Worm (Caenorhabditis elegans) whole organism, L2 larva: ENCODE measurements around the gene Y71H2AM.12.

ENCODE experiments used
- C34F6.9 ChIP-seq: fragments of 150-350 bp; optimal IDR thresholded peaks from 2 replicates; lab custom pipeline; 2014; ENCODE audit warnings: missing biosample characterization, missing genetic modification characterization
- F13H6.1 ChIP-seq: sonication (generic microtip); optimal IDR thresholded peaks from 2 replicates; lab custom pipeline; 2016; ENCODE audit warnings: missing genetic modification characterization, missing compliant biosample characterization
- R02D3.7 ChIP-seq: fragments of 150-350 bp; optimal IDR thresholded peaks from 2 replicates; lab custom pipeline; 2014; ENCODE audit warnings: missing biosample characterization, missing genetic modification characterization
- Y55F3AM.14 ChIP-seq: fragments of 200-800 bp; sonication (Bioruptor generic); optimal IDR thresholded peaks from 2 replicates; lab custom pipeline; 2018; ENCODE audit warnings: mild to moderate bottlenecking, missing genetic modification characterization, missing compliant biosample characterization
- ZK546.5 ChIP-seq: sonication (generic microtip); optimal IDR thresholded peaks from 2 replicates; lab custom pipeline; 2017; ENCODE audit warnings: missing biosample characterization, missing genetic modification characterization
- alr-1 ChIP-seq: fragments of 150-350 bp; optimal IDR thresholded peaks from 2 replicates; lab custom pipeline; 2014; ENCODE audit warnings: missing biosample characterization, missing genetic modification characterization
- aly-2 ChIP-seq: fragments of 150-350 bp; optimal IDR thresholded peaks from 2 replicates; lab custom pipeline; 2014; ENCODE audit warnings: missing biosample characterization, missing genetic modification characterization
- ama-1 ChIP-seq: fragments of 150-350 bp; optimal IDR thresholded peaks from 2 replicates; lab custom pipeline; 2018; ENCODE audit warnings: inconsistent platforms
- blmp-1 ChIP-seq: sonication (generic microtip); optimal IDR thresholded peaks from 2 replicates; lab custom pipeline; 2017; ENCODE audit warnings: missing genetic modification characterization, mild to moderate bottlenecking, missing compliant biosample characterization, antibody characterized with exemption, moderate library complexity; ENCODE audit not compliant: insufficient read depth
- ceh-16 ChIP-seq: fragments of 150-350 bp; optimal IDR thresholded peaks from 2 replicates; lab custom pipeline; 2014; ENCODE audit warnings: missing biosample characterization, missing genetic modification characterization
- ceh-82 ChIP-seq: fragments of 150-350 bp; optimal IDR thresholded peaks from 2 replicates; lab custom pipeline; 2014; ENCODE audit warnings: missing biosample characterization, missing genetic modification characterization
- crh-2 ChIP-seq: sonication (generic microtip); optimal IDR thresholded peaks from 2 replicates; lab custom pipeline; 2017; ENCODE audit warnings: missing biosample characterization, missing genetic modification characterization
- egl-27 ChIP-seq: sonication (generic microtip); optimal IDR thresholded peaks from 3 replicates; lab custom pipeline; 2017; ENCODE audit warnings: missing biosample characterization, missing genetic modification reagents, missing genetic modification characterization
- fos-1 ChIP-seq: fragments of 150-350 bp; optimal IDR thresholded peaks from 2 replicates; lab custom pipeline; 2014; ENCODE audit warnings: missing biosample characterization, missing genetic modification characterization
- gmeb-1 ChIP-seq: fragments of 150-350 bp; optimal IDR thresholded peaks from 2 replicates; lab custom pipeline; 2014; ENCODE audit warnings: missing biosample characterization, missing genetic modification characterization
- lin-13 ChIP-seq: fragments of 150-350 bp; optimal IDR thresholded peaks from 2 replicates; lab custom pipeline; 2014; ENCODE audit warnings: missing biosample characterization, missing genetic modification reagents, missing genetic modification characterization
- lsy-2 ChIP-seq, 2 experiments: fragments of 150-350 bp in 1 of 2; sonication (generic microtip) in 1 of 2; optimal IDR thresholded peaks; 2 replicates each; lab custom pipeline; 2014 to 2017; ENCODE audit warnings: missing biosample characterization in 2 of 2, missing genetic modification characterization in 2 of 2
- mbf-1 ChIP-seq: sonication (generic microtip); optimal IDR thresholded peaks from 2 replicates; lab custom pipeline; 2017; ENCODE audit warnings: missing biosample characterization, missing genetic modification characterization
- mdl-1 ChIP-seq, 2 experiments: fragments of 150-350 bp in 1 of 2; sonication (generic microtip) in 1 of 2; optimal IDR thresholded peaks; 2 replicates each; lab custom pipeline; 2017; ENCODE audit warnings: missing biosample characterization in 2 of 2, missing genetic modification characterization in 2 of 2
- nhr-10 ChIP-seq: sonication (generic microtip); optimal IDR thresholded peaks from 2 replicates; lab custom pipeline; 2017; ENCODE audit warnings: missing biosample characterization, missing genetic modification characterization
- nhr-11 ChIP-seq: fragments of 150-350 bp; optimal IDR thresholded peaks from 2 replicates; lab custom pipeline; 2014; ENCODE audit warnings: missing biosample characterization, missing genetic modification characterization
- nhr-12 ChIP-seq: fragments of 150-350 bp; optimal IDR thresholded peaks from 2 replicates; lab custom pipeline; 2014; ENCODE audit warnings: missing biosample characterization, missing genetic modification characterization
- nhr-129 ChIP-seq: fragments of 150-350 bp; optimal IDR thresholded peaks from 2 replicates; lab custom pipeline; 2014; ENCODE audit warnings: missing biosample characterization, missing genetic modification characterization
- nhr-25 ChIP-seq: fragments of 150-350 bp; sonication (generic microtip); optimal IDR thresholded peaks from 3 replicates; lab custom pipeline; 2014; ENCODE audit warnings: missing biosample characterization, missing genetic modification characterization
- nhr-6 ChIP-seq: fragments of 150-350 bp; optimal IDR thresholded peaks from 2 replicates; lab custom pipeline; 2014; ENCODE audit warnings: missing biosample characterization, missing genetic modification characterization
- nhr-77 ChIP-seq: fragments of 150-350 bp; optimal IDR thresholded peaks from 2 replicates; lab custom pipeline; 2014; ENCODE audit warnings: missing biosample characterization, missing genetic modification characterization
- skn-1 ChIP-seq: sonication (generic microtip); optimal IDR thresholded peaks from 2 replicates; lab custom pipeline; 2017; ENCODE audit warnings: missing biosample characterization, missing genetic modification characterization
- sma-3 ChIP-seq: sonication (generic microtip); optimal IDR thresholded peaks from 2 replicates; lab custom pipeline; 2016; ENCODE audit warnings: missing genetic modification reagents, missing genetic modification characterization, missing compliant biosample characterization
- sma-9 ChIP-seq, 2 experiments: fragments of 150-350 bp in 1 of 2; sonication (generic microtip) in 1 of 2; optimal IDR thresholded peaks; 2 replicates each; lab custom pipeline; 2014 to 2016; ENCODE audit warnings: missing genetic modification characterization in 2 of 2, mild to moderate bottlenecking in 1 of 2, missing biosample characterization in 1 of 2, missing compliant biosample characterization in 1 of 2, missing genetic modification reagents in 1 of 2, moderate library complexity in 1 of 2
- snpc-4 ChIP-seq: fragments of 150-350 bp; optimal IDR thresholded peaks from 2 replicates; lab custom pipeline; 2014; ENCODE audit warnings: missing biosample characterization, missing genetic modification characterization
- unc-55 ChIP-seq: fragments of 150-350 bp; sonication (generic microtip); optimal IDR thresholded peaks from 3 replicates; lab custom pipeline; 2014; ENCODE audit warnings: missing biosample characterization, missing genetic modification reagents, missing genetic modification characterization
- unc-62 ChIP-seq: fragments of 150-350 bp; optimal IDR thresholded peaks from 2 replicates; lab custom pipeline; 2014; ENCODE audit warnings: missing biosample characterization, missing genetic modification reagents, missing genetic modification characterization
- zag-1 ChIP-seq: fragments of 150-350 bp; optimal IDR thresholded peaks from 2 replicates; lab custom pipeline; 2014; ENCODE audit warnings: missing biosample characterization, missing genetic modification characterization
- ztf-1 ChIP-seq: fragments of 200-800 bp; sonication (Bioruptor generic); conservative IDR thresholded peaks from 2 replicates; pipeline ENCODE4 v1.3.6; 2022; ENCODE audit warnings: missing genetic modification characterization, missing compliant biosample characterization
- ztf-4 ChIP-seq: fragments of 150-350 bp; optimal IDR thresholded peaks from 2 replicates; lab custom pipeline; 2014; ENCODE audit warnings: missing biosample characterization, missing genetic modification characterization

Y71H2AM.12 gene

ce11 chrIII:2733606-2734183 is at the start of gene Y71H2AM.12:
Y71H2AM.12 (minus strand) TSS chrIII:2734091.
- peak; percentile 45 for TF ChIP-seq fos-1
- no peak for TF ChIP-seq nhr-11 (tag; lab: Kevin White, UChicago)
- no peak for TF ChIP-seq lsy-2 (tag; optimal IDR thresholded peaks at IDR 0.05; lab: Kevin White, UChicago)
- no peak for TF ChIP-seq nhr-12 (tag; lab: Kevin White, UChicago)

- no peak for TF ChIP-seq ZK546.5 (tag; lab: Kevin White, UChicago)
- no peak for TF ChIP-seq ztf-4 (tag; lab: Kevin White, UChicago)
- TF ChIP-seq skn-1 (tag; lab: Kevin White, UChicago), result no peak
- no peak for TF ChIP-seq lsy-2 (tag; optimal IDR thresholded peaks at IDR 0.05; lab: Kevin White, UChicago)
- no peak for TF ChIP-seq ceh-16 (tag; lab: Kevin White, UChicago)
Measured at ce11 chrIII:2781833-2782232, 47.9 kb upstream of the Y71H2AM.12 start.

- TF ChIP-seq nhr-77 (tag; lab: Kevin White, UChicago) (no peak), ceh-82 (tag; lab: Kevin White, UChicago) (no peak), aly-2 (tag; lab: Kevin White, UChicago) (no peak), ztf-1 (GFP tag; lab: Robert Waterston, UW) (no peak), skn-1 (tag; lab: Kevin White, UChicago) (no peak), ZK546.5 (tag; lab: Kevin White, UChicago) (no peak), gmeb-1 (peak; percentile 52), lin-13 (GFP tag; lab: Kevin White, UChicago) (peak; percentile 63), sma-3 (GFP tag; lab: Kevin White, UChicago) (peak; percentile 20), crh-2 (tag; lab: Kevin White, UChicago) (peak; percentile 25), egl-27 (tag; lab: Kevin White, UChicago) (no peak), unc-55 (GFP tag; lab: Kevin White, UChicago) (peak; percentile 69), nhr-25 (peak; percentile 38), blmp-1 (tag; lab: Kevin White, UChicago) (peak; percentile 71), F13H6.1 (tag; lab: Kevin White, UChicago) (no peak), C34F6.9 (peak; percentile 61), unc-62 (GFP tag; lab: Kevin White, UChicago) (no peak), snpc-4 (tag; lab: Kevin White, UChicago) (no peak), nhr-129 (no peak), lsy-2 (tag; optimal IDR thresholded peaks at IDR 0.05; lab: Kevin White, UChicago) (peak; percentile 97 to 99), alr-1 (no peak), R02D3.7 (tag; lab: Kevin White, UChicago) (no peak), fos-1 (peak; percentile 8)
Measured at ce11 chrIII:2780793-2781192, 46.9 kb upstream of the Y71H2AM.12 start, which contains the start of gene Y71H2AM.6. Y71H2AM.6 (plus strand) TSS chrIII:2781056.

ce11 chrIII:2780283-2780682 is 46.4 kb upstream of the Y71H2AM.12 start:
- TF ChIP-seq zag-1 (tag; lab: Kevin White, UChicago), result no peak
- TF ChIP-seq C34F6.9, result peak; percentile 14
- no peak for TF ChIP-seq F13H6.1 (tag; lab: Kevin White, UChicago)
- peak in 1 of 2 experiments; percentile 19 for TF ChIP-seq mdl-1 (tag; optimal IDR thresholded peaks at IDR 0.05; lab: Kevin White, UChicago)
- TF ChIP-seq egl-27 (tag; lab: Kevin White, UChicago), result no peak
- no peak for TF ChIP-seq unc-62 (GFP tag; lab: Kevin White, UChicago)
- no peak for TF ChIP-seq Y55F3AM.14
- TF ChIP-seq nhr-10, result no peak
- no peak for TF ChIP-seq nhr-129
- no peak for TF ChIP-seq ama-1
- TF ChIP-seq alr-1, result no peak
- TF ChIP-seq unc-55 (GFP tag; lab: Kevin White, UChicago), result peak; percentile 30
- TF ChIP-seq ceh-16 (tag; lab: Kevin White, UChicago), result no peak
- TF ChIP-seq mbf-1 (tag; lab: Kevin White, UChicago), result no peak
- no peak for TF ChIP-seq sma-9 (GFP tag; optimal IDR thresholded peaks at IDR 0.05; lab: Kevin White, UChicago)
- no peak for TF ChIP-seq sma-9 (tag; optimal IDR thresholded peaks at IDR 0.05; lab: Kevin White, UChicago)
- no peak for TF ChIP-seq nhr-6
- peak; percentile 40 for TF ChIP-seq crh-2 (tag; lab: Kevin White, UChicago)
- TF ChIP-seq fos-1, result no peak
- no peak for TF ChIP-seq nhr-12 (tag; lab: Kevin White, UChicago)
- no peak for TF ChIP-seq ztf-1 (GFP tag; lab: Robert Waterston, UW)
- TF ChIP-seq, all 48 proteins: peak for 4
